Fruit fly (Drosophila melanogaster): ENCODE results near the gene pzg.

DNA sequence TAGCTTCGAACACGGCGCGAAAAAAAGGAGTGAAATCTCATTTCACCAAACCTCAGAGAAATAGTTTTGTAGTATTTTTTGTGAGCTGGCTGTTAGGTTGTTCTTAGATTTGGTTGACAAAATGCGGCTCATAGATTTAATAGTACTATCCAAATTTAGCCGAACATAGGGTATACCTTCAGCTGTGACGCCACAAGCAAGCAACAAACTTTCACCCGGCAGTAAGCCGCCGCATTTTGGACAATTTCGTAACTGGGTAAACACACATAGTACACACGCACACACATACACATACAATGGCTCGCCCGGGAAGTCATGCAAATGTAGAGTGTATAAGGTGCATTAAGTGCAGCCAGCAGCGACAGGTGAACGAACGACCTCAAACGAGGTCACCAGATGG, 26.6 kb upstream of the pzg start:
- TF ChIP-seq CTCF (optimal IDR thresholded peaks at IDR 0.05) (no peak), CG8478 (optimal IDR thresholded peaks at IDR 0.05) (no peak)

Data from S2 (cell line).